Worm (Caenorhabditis elegans) whole organism, L2 larva: Measurements from ENCODE around the gene F55E10.1.

Experiments used
- nhr-11 ChIP-seq: fragments of 150-350 bp; optimal IDR thresholded peaks from 2 replicates; lab custom pipeline; 2014; ENCODE audit warnings: missing biosample characterization, missing genetic modification characterization
- skn-1 ChIP-seq: sonication (generic microtip); optimal IDR thresholded peaks from 2 replicates; lab custom pipeline; 2017; ENCODE audit warnings: missing biosample characterization, missing genetic modification characterization

DNA sequence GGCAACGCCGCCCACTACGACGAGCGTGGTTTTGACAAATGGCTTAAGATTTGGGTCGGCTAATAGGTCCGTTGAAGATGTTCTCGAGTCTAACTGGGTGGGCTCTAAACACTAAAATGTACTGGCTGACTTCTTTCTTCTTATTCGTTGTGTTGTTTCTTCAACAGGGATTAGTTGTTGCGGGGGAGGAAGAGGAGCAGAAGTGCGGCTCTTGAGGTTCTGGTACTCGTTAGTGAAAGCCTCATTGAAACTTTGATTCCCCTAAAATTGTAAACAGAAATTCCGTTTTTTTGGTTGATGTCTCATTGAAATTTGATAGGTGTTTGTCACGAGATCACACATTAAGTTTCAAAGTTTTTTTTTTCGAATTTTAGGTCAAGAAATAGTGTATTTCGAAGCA is 31.0 kb upstream of the F55E10.1 start:
- no peak for TF ChIP-seq skn-1 (tag; lab: Kevin White, UChicago)
- TF ChIP-seq nhr-11, result no peak
